Worm (Caenorhabditis elegans) whole organism, early embryonic: ENCODE results near the gene mlp-1.

ENCODE experiments used
- B0310.2 ChIP-seq: sonication (generic microtip); optimal IDR thresholded peaks from 2 replicates; lab custom pipeline; 2016; ENCODE audit warnings: mild to moderate bottlenecking, missing genetic modification characterization, missing compliant biosample characterization
- F13C5.2 ChIP-seq: sonication (generic microtip); optimal IDR thresholded peaks from 2 replicates; lab custom pipeline; 2017; ENCODE audit warnings: mild to moderate bottlenecking, missing genetic modification characterization, inconsistent platforms, missing compliant biosample characterization
- aly-1 ChIP-seq: sonication (generic microtip); optimal IDR thresholded peaks from 2 replicates; lab custom pipeline; 2016; ENCODE audit warnings: missing genetic modification characterization, missing compliant biosample characterization
- ama-1 ChIP-seq: fragments of 150-350 bp; optimal IDR thresholded peaks from 2 replicates; lab custom pipeline; 2014
- ceh-13 ChIP-seq: fragments of 200-800 bp; sonication (Bioruptor generic); optimal IDR thresholded peaks from 2 replicates; lab custom pipeline; 2018; ENCODE audit warnings: mild to moderate bottlenecking, missing genetic modification characterization, missing compliant biosample characterization
- ceh-36 ChIP-seq: sonication (generic microtip); optimal IDR thresholded peaks from 2 replicates; lab custom pipeline; 2016; ENCODE audit warnings: missing genetic modification characterization, inconsistent platforms, missing compliant biosample characterization
- ets-7 ChIP-seq: sonication (generic microtip); optimal IDR thresholded peaks from 2 replicates; lab custom pipeline; 2016; ENCODE audit warnings: missing genotype, missing genetic modification characterization, missing compliant biosample characterization
- flt-1 ChIP-seq: fragments of 200-800 bp; sonication (Bioruptor generic); IDR thresholded peaks from 2 replicates; pipeline ENCODE4 v1.3.6; 2022; ENCODE audit warnings: missing genetic modification characterization, missing compliant biosample characterization
- hmbx-1 ChIP-seq: sonication (generic microtip); optimal IDR thresholded peaks from 2 replicates; lab custom pipeline; 2016; ENCODE audit warnings: mild to moderate bottlenecking, missing genetic modification characterization, missing compliant biosample characterization
- hmg-4 ChIP-seq: fragments of 200-800 bp; sonication (Bioruptor generic); optimal IDR thresholded peaks from 2 replicates; lab custom pipeline; 2018; ENCODE audit warnings: mild to moderate bottlenecking, missing genetic modification characterization, missing compliant biosample characterization
- hnd-1 ChIP-seq: sonication (generic microtip); optimal IDR thresholded peaks from 2 replicates; lab custom pipeline; 2016; ENCODE audit warnings: missing genetic modification characterization, missing compliant biosample characterization
- pes-1 ChIP-seq: fragments of 200-800 bp; sonication (Bioruptor generic); IDR thresholded peaks from 2 replicates; pipeline ENCODE4 v1.3.6; 2022; ENCODE audit warnings: missing genetic modification reagents, missing genetic modification characterization, missing compliant biosample characterization
- scrt-1 ChIP-seq: fragments of 200-800 bp; sonication (Bioruptor generic); IDR thresholded peaks from 2 replicates; pipeline ENCODE4 v1.3.6; 2022; ENCODE audit warnings: missing genetic modification characterization, missing compliant biosample characterization
- sea-1 ChIP-seq: fragments of 200-800 bp; sonication (Bioruptor generic); conservative IDR thresholded peaks from 2 replicates; pipeline ENCODE4 v1.3.6; 2022; ENCODE audit warnings: missing genetic modification characterization, missing compliant biosample characterization
- tbx-11 ChIP-seq: fragments of 200-800 bp; sonication (Bioruptor generic); IDR thresholded peaks from 2 replicates; pipeline ENCODE4 v1.3.6; 2022; ENCODE audit warnings: missing genetic modification characterization, missing compliant biosample characterization
- tbx-37 ChIP-seq: fragments of 200-800 bp; sonication (Bioruptor generic); conservative IDR thresholded peaks from 2 replicates; pipeline ENCODE4 v1.3.6; 2022; ENCODE audit warnings: missing genetic modification reagents, missing genetic modification characterization, missing compliant biosample characterization
- tra-4 ChIP-seq: sonication (generic microtip); optimal IDR thresholded peaks from 2 replicates; lab custom pipeline; 2017; ENCODE audit warnings: missing genetic modification characterization, missing compliant biosample characterization

The mlp-1 gene

ce11 chrIII:5988461-5988860, 13.6 kb upstream of the mlp-1 start:
- TF ChIP-seq pes-1 (GFP tag; lab: Robert Waterston, UW) (no peak), B0310.2 (tag; lab: Kevin White, UChicago) (no peak), tbx-37 (GFP tag; lab: Robert Waterston, UW) (no peak), flt-1 (GFP tag; lab: Robert Waterston, UW) (no peak), ceh-36 (no peak), sea-1 (GFP tag; lab: Robert Waterston, UW) (no peak), tra-4 (no peak), F13C5.2 (tag; lab: Kevin White, UChicago) (no peak), hnd-1 (no peak), scrt-1 (GFP tag; lab: Robert Waterston, UW) (no peak), aly-1 (tag; lab: Kevin White, UChicago) (no peak), ama-1 (lab: Kevin White, UChicago) (no peak), ets-7 (tag; lab: Kevin White, UChicago) (no peak), hmbx-1 (tag; lab: Kevin White, UChicago) (no peak), tbx-11 (GFP tag; lab: Robert Waterston, UW) (no peak), hmg-4 (no peak)

DNA sequence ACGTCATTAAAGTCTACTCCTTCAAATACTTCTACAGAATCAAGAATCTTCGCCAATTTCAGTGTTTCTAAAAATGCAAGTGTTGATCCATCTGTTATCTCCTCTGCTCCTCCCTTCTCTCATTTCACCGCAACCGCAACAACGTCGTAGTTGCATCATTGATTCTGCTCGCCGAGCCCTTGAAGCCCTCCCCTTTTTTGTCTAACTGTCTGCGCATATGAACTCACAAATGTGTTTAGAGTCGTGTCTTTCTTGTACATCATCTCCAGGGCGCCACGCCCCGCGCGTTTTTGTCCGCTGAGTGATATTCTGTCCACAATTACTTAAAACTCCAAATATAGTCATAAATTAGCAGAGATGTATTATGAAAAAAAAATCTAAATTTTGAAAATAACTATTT, 13.2 kb upstream of the mlp-1 start:
- TF ChIP-seq hnd-1: no peak
- TF ChIP-seq pes-1 (GFP tag; lab: Robert Waterston, UW): no peak
- TF ChIP-seq aly-1 (tag; lab: Kevin White, UChicago): no peak
- TF ChIP-seq F13C5.2 (tag; lab: Kevin White, UChicago): no peak
- TF ChIP-seq tra-4: no peak
- no peak for TF ChIP-seq flt-1 (GFP tag; lab: Robert Waterston, UW)
- TF ChIP-seq tbx-11 (GFP tag; lab: Robert Waterston, UW): no peak
- no peak for TF ChIP-seq ceh-36
- no peak for TF ChIP-seq B0310.2 (tag; lab: Kevin White, UChicago)
- TF ChIP-seq ceh-13 (GFP tag; lab: Kevin White, UChicago): no peak
- no peak for TF ChIP-seq tbx-37 (GFP tag; lab: Robert Waterston, UW)
- no peak for TF ChIP-seq ets-7 (tag; lab: Kevin White, UChicago)
- no peak for TF ChIP-seq ama-1 (lab: Kevin White, UChicago)
- no peak for TF ChIP-seq sea-1 (GFP tag; lab: Robert Waterston, UW)
- no peak for TF ChIP-seq hmg-4

DNA sequence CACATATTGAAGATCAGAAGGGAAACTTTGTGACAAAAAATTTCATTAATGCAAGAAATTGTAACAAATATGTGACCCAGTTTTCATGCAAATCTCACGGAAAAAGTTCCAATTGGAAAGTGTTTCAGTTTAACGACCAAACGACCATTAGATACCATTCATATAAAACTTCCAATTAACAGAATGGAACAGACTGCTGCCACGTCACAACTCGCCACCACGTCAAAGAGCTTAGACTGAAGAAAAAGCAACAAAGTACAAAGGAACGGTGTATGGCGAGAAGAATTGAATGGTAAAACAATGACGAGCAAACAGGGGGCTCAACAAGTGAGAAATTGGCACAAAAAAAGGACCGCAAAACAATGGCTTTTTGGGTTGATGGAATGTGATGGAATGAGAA, 10.5 kb upstream of the mlp-1 start, which contains the start of gene T04C9.3:
Gene T04C9.3, plus strand, starts transcription at position 301 of the 400 bp plus-strand sequence.
- no peak for TF ChIP-seq ets-7 (tag; lab: Kevin White, UChicago)
- no peak for TF ChIP-seq hmbx-1 (tag; lab: Kevin White, UChicago)
- no peak for TF ChIP-seq B0310.2 (tag; lab: Kevin White, UChicago)

ce11 chrIII:5982753-5983390, 8.0 kb upstream of the mlp-1 start:
- TF ChIP-seq tra-4: no peak
- no peak for TF ChIP-seq hnd-1
- TF ChIP-seq tbx-37 (GFP tag; lab: Robert Waterston, UW): no peak
- TF ChIP-seq scrt-1 (GFP tag; lab: Robert Waterston, UW): no peak
- TF ChIP-seq B0310.2 (tag; lab: Kevin White, UChicago): no peak
- no peak for TF ChIP-seq hmbx-1 (tag; lab: Kevin White, UChicago)
- no peak for TF ChIP-seq pes-1 (GFP tag; lab: Robert Waterston, UW)
- no peak for TF ChIP-seq ceh-36
- TF ChIP-seq ets-7 (tag; lab: Kevin White, UChicago): no peak
- TF ChIP-seq F13C5.2 (tag; lab: Kevin White, UChicago): no peak
- TF ChIP-seq tbx-11 (GFP tag; lab: Robert Waterston, UW): no peak
- TF ChIP-seq ama-1 (lab: Kevin White, UChicago): no peak
- no peak for TF ChIP-seq hmg-4
- no peak for TF ChIP-seq sea-1 (GFP tag; lab: Robert Waterston, UW)

- TF ChIP-seq tra-4 (no peak), aly-1 (tag; lab: Kevin White, UChicago) (no peak), ceh-13 (GFP tag; lab: Kevin White, UChicago) (no peak), pes-1 (GFP tag; lab: Robert Waterston, UW) (no peak), B0310.2 (tag; lab: Kevin White, UChicago) (no peak), F13C5.2 (tag; lab: Kevin White, UChicago) (no peak), ama-1 (lab: Kevin White, UChicago) (no peak), tbx-37 (GFP tag; lab: Robert Waterston, UW) (no peak), hmg-4 (no peak), flt-1 (GFP tag; lab: Robert Waterston, UW) (no peak), hnd-1 (no peak), sea-1 (GFP tag; lab: Robert Waterston, UW) (no peak), ceh-36 (no peak)
These were observed 7.2 kb upstream of the mlp-1 start, which contains the start of gene frm-2 for ce11 chrIII:5982026-5982425. Gene frm-2 (minus strand): TSS chrIII:5982126.

DNA sequence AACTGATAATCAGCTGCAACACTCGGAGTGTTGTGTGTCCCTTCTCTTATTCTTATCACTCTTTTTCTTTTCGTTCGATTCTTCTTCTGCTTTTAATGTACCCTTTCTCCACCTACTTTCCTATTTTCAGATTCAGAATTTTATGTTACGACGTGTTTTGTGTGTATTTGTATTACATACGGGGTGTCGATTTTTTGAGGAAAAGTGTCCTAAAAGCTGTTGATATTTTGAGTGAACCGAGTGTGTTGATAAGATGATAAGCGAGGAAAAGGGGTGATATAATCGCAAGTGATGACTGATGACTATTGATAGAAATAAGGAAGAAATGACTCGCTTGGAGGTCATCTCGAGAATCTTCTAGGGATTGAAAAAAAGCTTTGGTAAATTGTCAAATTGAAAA, 6.6 kb upstream of the mlp-1 start:
- TF ChIP-seq sea-1 (GFP tag; lab: Robert Waterston, UW) (no peak), tra-4 (no peak)

DNA sequence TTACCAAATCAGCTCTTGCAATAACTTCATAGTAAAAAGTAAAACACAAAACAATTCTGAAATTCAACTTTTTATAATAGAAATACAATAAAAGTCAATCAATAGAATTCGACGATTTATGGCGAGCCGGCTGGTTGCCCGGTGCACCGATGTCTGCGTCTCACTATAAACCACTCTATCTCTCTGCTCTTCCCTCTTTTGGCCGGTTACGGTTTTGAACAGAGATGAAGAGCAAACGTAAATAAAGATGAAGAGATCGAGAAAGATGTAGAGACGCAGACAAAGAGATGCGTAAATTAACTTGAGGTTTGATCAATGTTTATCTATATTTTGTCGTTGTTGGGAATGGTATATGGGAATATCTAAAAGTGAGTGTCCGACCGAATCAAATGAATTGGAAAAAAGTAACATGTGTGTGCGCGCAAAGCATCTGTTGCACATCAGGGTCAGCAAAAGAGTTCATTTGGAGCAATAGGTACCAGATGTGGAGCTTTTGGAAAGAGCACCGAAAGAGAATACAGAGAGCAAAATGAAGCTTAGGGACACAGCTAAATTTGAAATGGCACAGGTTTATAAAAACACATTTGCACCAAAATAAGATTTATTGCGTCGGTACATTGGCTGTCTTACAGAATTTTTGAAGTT, 5.5 kb upstream of the mlp-1 start:
- TF ChIP-seq scrt-1 (GFP tag; lab: Robert Waterston, UW) (no peak), tbx-37 (GFP tag; lab: Robert Waterston, UW) (no peak), sea-1 (GFP tag; lab: Robert Waterston, UW) (no peak), hmg-4 (peak; percentile 18), hnd-1 (no peak)
